Fruit fly (Drosophila melanogaster): ENCODE results near the gene CG12880.
A peak's percentile ranks its signal among the peaks of the same experiment; 100 is the strongest.

Gene CG12880

DNA sequence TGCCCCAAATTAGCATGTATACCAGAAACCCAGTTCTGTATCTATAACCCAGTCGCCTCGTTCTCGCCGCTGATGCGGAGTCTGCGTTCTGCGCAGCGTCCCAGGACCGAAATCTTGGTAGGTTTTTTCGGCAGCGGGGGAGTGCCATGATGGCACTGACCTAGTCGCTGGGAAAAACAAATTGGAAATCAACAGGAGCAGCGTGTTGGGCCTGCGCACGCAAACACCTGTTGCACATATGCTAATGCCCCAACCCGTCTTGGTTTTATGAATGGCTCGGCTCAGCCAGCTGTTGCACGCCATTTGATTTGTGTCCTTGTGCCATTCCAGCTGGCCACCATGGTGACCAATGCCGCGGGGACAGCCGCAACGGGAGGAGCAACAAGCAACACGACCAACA is 22.9 kb upstream of the CG12880 start:
- peak; percentile 93 for TF ChIP-seq CG12605 (GFP tag; IDR thresholded peaks at IDR 0.05)
- TF ChIP-seq Snoo (tag; optimal IDR thresholded peaks at IDR 0.05), result no peak

DNA sequence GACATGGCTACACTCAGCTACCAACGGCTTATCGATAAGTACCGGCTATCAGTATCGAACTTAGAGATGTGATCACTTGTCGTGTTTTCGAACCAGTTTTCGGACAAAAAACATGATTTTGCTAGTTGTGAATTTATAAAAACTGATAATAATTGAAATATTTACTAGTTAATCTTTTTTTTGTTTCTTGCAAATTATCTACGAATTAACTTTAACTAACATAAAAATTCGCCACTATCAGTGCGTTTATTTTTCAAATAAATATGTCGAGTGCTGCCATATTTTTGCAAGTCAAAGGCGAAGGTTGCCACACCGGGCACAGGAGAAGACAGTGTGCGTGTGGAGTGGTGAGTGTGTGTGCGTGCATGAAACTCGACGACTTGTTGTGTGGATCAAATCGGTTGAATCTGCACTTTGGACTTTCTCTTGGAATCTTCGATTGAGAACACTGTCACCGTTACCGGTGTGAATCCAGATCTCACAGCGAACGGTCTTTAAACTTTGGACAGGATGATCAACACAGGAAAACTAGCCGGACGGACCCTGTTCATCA is 8.5 kb upstream of the CG12880 start, which contains the start of gene Hsdl2:
TSS of gene Hsdl2 (plus strand) at position 349 of the 553 bp plus-strand sequence.
- TF ChIP-seq CG32121 (GFP tag; IDR thresholded peaks at IDR 0.05) (peak; percentile 50; the same call in 1 of the 2 replicates), CG13204 (GFP tag; optimal IDR thresholded peaks at IDR 0.05) (peak; percentile 91), CG34367 (tag; optimal IDR thresholded peaks at IDR 0.05) (peak; percentile 74), EcR (GFP tag; optimal IDR thresholded peaks at IDR 0.05) (no peak), CG15710 (tag; optimal IDR thresholded peaks at IDR 0.05) (peak; percentile 52), D1 (tag; optimal IDR thresholded peaks at IDR 0.05) (no peak), Pif1B (GFP tag; optimal IDR thresholded peaks at IDR 0.05) (peak; percentile 81), fd96Ca (GFP tag; IDR thresholded peaks at IDR 0.05) (peak; percentile 27; the same call in 1 of the 3 replicates), gl (tag; optimal IDR thresholded peaks at IDR 0.05) (peak; percentile 98), CG9948 (tag; optimal IDR thresholded peaks at IDR 0.05) (no peak), CG10348 (GFP tag; IDR thresholded peaks at IDR 0.05) (no peak), Snoo (tag; optimal IDR thresholded peaks at IDR 0.05) (no peak), CG12605 (GFP tag; IDR thresholded peaks at IDR 0.05) (peak; percentile 75), rn (GFP tag; IDR thresholded peaks at IDR 0.05) (no peak), CG8301 (tag; optimal IDR thresholded peaks at IDR 0.05) (peak; percentile 83), CG17806 (tag; optimal IDR thresholded peaks at IDR 0.05) (peak; percentile 71), Pif1A (GFP tag; optimal IDR thresholded peaks at IDR 0.05) (peak; percentile 84), Ets98B (GFP tag; IDR thresholded peaks at IDR 0.05) (peak; percentile 46), CG4496 (GFP tag; IDR thresholded peaks at IDR 0.05) (peak; percentile 32; the same call in 2 of the 3 replicates), CG8159 (tag; optimal IDR thresholded peaks at IDR 0.05) (peak; percentile 61), CG14655 (GFP tag; optimal IDR thresholded peaks at IDR 0.05) (peak; percentile 87)

DNA sequence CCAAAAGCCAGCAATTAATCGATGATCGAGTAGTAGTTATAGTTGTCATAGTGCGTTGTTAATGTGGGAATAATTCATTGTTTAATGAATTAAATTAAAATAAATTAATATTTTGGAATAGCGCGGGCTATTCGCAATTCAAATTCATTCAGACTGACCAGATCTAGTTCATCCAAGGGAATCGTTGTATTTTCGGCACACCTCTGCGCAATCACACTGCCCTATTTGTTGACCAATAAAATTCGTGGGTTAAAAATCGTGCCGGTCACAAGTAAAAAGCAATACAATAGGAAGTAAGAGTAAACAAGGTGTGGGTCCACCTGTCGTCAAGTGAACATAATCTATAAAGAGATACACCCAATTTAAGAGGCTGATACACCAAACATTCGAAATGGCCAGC is 6.7 kb upstream of the CG12880 start, which contains the start of gene CG12883:
TSS of gene CG12883 (plus strand) at position 273 of the 400 bp plus-strand sequence.
- TF ChIP-seq CG8301 (tag; optimal IDR thresholded peaks at IDR 0.05), result no peak
- TF ChIP-seq CG10348 (GFP tag; IDR thresholded peaks at IDR 0.05), result no peak
- no peak for TF ChIP-seq D1 (tag; optimal IDR thresholded peaks at IDR 0.05)
- TF ChIP-seq Pif1B (GFP tag; optimal IDR thresholded peaks at IDR 0.05), result no peak

DNA sequence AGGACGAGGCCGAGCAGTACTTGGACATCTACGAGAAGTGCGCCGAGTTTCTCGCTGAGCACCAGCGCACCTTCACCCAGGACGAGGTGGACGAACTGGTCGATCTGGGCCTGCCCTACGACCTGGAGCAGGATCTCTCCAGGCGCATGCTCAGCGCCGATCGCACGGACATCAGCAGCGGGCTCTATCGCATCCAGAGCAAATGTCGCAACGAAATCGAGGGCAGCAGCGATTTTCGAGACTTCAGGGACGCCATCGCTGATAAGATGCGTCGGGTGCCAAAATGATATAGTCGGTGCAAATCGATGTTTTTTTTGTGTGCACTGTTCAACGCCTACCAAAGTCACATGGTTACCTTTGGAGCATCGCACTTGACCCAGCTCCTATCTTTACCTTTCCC is 6.1 kb upstream of the CG12880 start:
- TF ChIP-seq CG32121 (GFP tag; IDR thresholded peaks at IDR 0.05) (no peak), Pif1A (GFP tag; optimal IDR thresholded peaks at IDR 0.05) (no peak), CG12605 (GFP tag; IDR thresholded peaks at IDR 0.05) (no peak), CG13204 (GFP tag; optimal IDR thresholded peaks at IDR 0.05) (no peak)

dm6 chr3R:27681799-27682198 is 4.0 kb upstream of the CG12880 start, which contains the start of gene Sce:
TSS of gene Sce (minus strand) at chr3R:27682029.
- TF ChIP-seq Ets98B (GFP tag; IDR thresholded peaks at IDR 0.05), result no peak

DNA sequence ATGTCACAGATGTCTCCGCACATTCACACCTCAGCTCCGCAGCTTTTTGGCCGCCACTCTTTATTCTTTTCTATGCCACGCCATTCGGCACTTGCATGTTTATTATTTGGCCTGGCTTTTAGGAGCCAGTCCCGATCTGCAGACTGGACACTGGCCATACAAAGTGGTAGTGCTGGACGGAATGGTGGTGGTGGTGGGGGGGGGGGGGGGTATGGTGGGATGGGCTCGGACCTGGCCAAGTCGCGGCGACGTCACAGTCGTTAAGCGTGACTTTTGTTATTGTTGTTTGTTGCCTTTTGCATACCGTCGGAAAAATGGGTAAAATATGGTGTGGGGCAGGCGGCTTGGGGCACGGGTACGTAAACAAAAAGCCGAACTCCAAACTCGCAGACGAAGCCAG is 688 bp upstream of the CG12880 start:
- TF ChIP-seq Ets98B (GFP tag; IDR thresholded peaks at IDR 0.05) (0 out of 2 replicates have a peak, but pooled peaks have one; percentile 6), CG13204 (GFP tag; optimal IDR thresholded peaks at IDR 0.05) (peak; percentile 77), CG15710 (tag; optimal IDR thresholded peaks at IDR 0.05) (no peak), EcR (GFP tag; optimal IDR thresholded peaks at IDR 0.05) (peak; percentile 20)

DNA sequence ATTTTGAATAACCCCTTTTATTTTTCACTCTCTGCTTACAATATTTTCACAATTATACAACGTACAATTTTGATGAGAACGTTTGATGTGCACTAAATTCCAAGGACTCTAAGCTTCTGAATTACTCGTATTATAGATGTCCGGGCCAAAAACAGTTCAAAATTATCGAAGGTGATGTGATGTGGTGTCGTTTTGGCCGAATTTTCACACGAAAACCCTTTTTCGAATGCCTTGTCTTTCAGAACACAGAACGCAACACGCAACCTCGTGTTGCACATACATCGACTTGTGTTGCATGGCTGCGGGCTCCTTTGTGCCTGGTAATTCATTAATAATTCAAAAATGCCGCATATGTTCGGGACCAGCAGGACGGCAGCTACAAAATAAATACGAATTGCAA is 2.3 kb downstream of the CG12880 start, which contains the start of gene CG31055:
TSS of gene CG31055 (minus strand) at position 101 of the 400 bp plus-strand sequence.
- TF ChIP-seq rn (GFP tag; IDR thresholded peaks at IDR 0.05) (no peak), CG12605 (GFP tag; IDR thresholded peaks at IDR 0.05) (no peak), CG10348 (GFP tag; IDR thresholded peaks at IDR 0.05) (no peak), Snoo (tag; optimal IDR thresholded peaks at IDR 0.05) (no peak), Ets98B (GFP tag; IDR thresholded peaks at IDR 0.05) (no peak), CG8159 (tag; optimal IDR thresholded peaks at IDR 0.05) (no peak), D1 (tag; optimal IDR thresholded peaks at IDR 0.05) (no peak), gl (tag; optimal IDR thresholded peaks at IDR 0.05) (no peak)

DNA sequence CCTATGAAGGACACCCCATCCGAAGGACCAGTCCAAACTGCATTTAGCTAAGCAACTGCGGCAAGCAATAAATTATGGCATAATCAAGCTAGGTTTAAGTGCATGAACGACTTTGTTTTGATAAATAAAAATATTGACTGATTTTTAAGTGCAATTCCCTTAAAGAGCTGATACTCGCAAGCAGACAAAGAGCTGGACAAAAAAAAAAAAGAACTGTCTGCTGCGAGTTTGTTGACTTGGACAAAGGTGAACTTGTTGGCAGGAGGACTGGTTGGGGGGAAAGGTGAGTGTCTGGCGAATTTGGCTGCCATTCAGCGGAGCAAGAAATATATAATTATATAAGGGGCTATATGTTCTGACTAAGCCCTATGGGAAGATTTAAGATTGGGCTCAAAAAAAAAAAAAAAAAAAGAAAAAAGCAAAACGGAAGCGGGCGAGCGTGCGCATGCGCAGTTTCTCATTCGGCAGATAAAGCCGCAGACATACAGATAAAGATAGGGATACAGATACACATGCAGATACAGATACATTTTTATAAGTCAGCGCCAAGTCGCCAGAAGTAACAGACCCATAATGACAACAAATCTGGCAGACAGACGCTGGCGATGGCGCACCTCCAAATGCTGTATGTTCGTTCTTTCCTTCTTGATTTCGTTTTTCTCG is 7.0 kb downstream of the CG12880 start:
- TF ChIP-seq EcR (GFP tag; optimal IDR thresholded peaks at IDR 0.05) (peak; percentile 85), CG8301 (tag; optimal IDR thresholded peaks at IDR 0.05) (no peak), CG13204 (GFP tag; optimal IDR thresholded peaks at IDR 0.05) (peak; percentile 52)
